Worm (Caenorhabditis elegans): Measurements from ENCODE around the gene C49C3.8.

Gene C49C3.8

DNA sequence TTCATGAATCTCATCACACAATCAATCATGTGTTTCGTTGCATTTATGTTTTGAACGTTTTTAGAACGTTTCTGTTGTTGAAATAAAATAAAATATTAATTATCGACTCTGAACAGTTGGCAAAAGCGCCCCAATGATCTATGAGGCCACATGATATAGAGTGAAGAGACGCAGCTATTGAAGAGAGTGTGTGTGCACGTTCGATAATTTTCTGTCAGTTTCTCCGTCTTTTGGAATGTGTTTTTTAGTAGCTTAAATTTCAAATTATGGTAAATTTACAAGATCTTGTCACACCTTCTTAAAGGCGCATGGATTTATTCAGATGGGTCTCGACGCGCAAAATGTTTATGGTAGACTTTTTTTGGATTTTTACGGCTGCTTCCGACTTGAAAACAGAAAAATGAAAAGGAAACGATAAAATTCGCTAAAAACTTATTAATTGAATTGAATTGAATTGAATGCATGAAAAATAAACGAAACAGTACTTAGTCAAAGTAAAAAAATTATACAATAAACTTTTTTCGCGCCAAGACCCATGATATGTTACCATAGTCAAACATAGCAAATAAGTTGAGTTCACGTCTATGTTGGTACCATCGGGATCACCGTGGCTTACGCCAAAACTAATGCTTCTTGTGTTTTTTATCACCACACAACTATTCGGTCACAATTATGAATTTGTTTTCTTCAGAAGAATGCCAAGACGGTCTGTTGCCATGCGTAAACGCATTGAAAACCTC is 1.3 kb upstream of the C49C3.8 start, which contains the start of gene C49C3.15 (continued):
- TF ChIP-seq alr-1 (tag; optimal IDR thresholded peaks at IDR 0.05; ENCODE audit: borderline replicate concordance) (no peak), pqm-1 (tag; optimal IDR thresholded peaks at IDR 0.05) (no peak), fkh-8 (tag; optimal IDR thresholded peaks at IDR 0.05) (no peak), rnt-1 (tag; optimal IDR thresholded peaks at IDR 0.05) (peak; percentile 14), efl-1 (optimal IDR thresholded peaks at IDR 0.05) (peak; percentile 15 to 42), efl-1 (GFP tag; optimal IDR thresholded peaks at IDR 0.05 in 1 of 2) (peak; percentile 12 to 86), nhr-28 (tag; optimal IDR thresholded peaks at IDR 0.05) (no peak), nhr-20 (tag; optimal IDR thresholded peaks at IDR 0.05) (no peak), unc-86 (tag; optimal IDR thresholded peaks at IDR 0.05) (no peak), unc-130 (tag; optimal IDR thresholded peaks at IDR 0.05) (no peak), nhr-76 (tag; optimal IDR thresholded peaks at IDR 0.05) (no peak), dsc-1 (tag; optimal IDR thresholded peaks at IDR 0.05) (no peak), nhr-85 (tag) (no peak)

- TF ChIP-seq lin-14 (GFP tag; optimal IDR thresholded peaks at IDR 0.05), result no peak
- TF ChIP-seq jun-1 (tag; optimal IDR thresholded peaks at IDR 0.05), result peak; percentile 76
- TF ChIP-seq ceh-88 (GFP tag; IDR thresholded peaks at IDR 0.05), result no peak
- TF ChIP-seq lin-13 (GFP tag; optimal IDR thresholded peaks at IDR 0.05), result no peak
- no peak for TF ChIP-seq F16B12.6 (tag; optimal IDR thresholded peaks at IDR 0.05)
- no peak for TF ChIP-seq unc-62 (GFP tag; optimal IDR thresholded peaks at IDR 0.05)
- TF ChIP-seq elt-2 (tag; optimal IDR thresholded peaks at IDR 0.05), result peak; percentile 87
- no peak for TF ChIP-seq lin-35 (GFP tag; optimal IDR thresholded peaks at IDR 0.05)
- TF ChIP-seq mef-2 (tag; optimal IDR thresholded peaks at IDR 0.05), result no peak
- TF ChIP-seq fos-1 (tag; optimal IDR thresholded peaks at IDR 0.05), result no peak
- TF ChIP-seq unc-86 (tag; optimal IDR thresholded peaks at IDR 0.05), result no peak
- no peak for TF ChIP-seq nhr-11 (tag; optimal IDR thresholded peaks at IDR 0.05)
- TF ChIP-seq tlp-1 (tag; optimal IDR thresholded peaks at IDR 0.05), result peak; percentile 14
- peak; percentile 23 for TF ChIP-seq pqm-1 (tag; optimal IDR thresholded peaks at IDR 0.05)
- no peak for TF ChIP-seq nhr-76 (tag; optimal IDR thresholded peaks at IDR 0.05)
Observed at ce11 chrIV:17338920-17339510, 4.0 kb downstream of the C49C3.8 start, which contains the start of gene C49C3.10. Gene C49C3.10, minus strand, starts transcription at chrIV:17338970.

ce11 chrIV:17341033-17341432 is 6.0 kb downstream of the C49C3.8 start:
- TF ChIP-seq nhr-12 (tag; optimal IDR thresholded peaks at IDR 0.05) (no peak), hlh-17 (GFP tag; optimal IDR thresholded peaks at IDR 0.05; ENCODE audit: borderline replicate concordance) (no peak), unc-86 (tag; optimal IDR thresholded peaks at IDR 0.05) (no peak), efl-3 (GFP tag; optimal IDR thresholded peaks at IDR 0.05) (no peak), grh-1 (GFP tag; IDR thresholded peaks at IDR 0.05) (no peak), ceh-88 (GFP tag; IDR thresholded peaks at IDR 0.05) (no peak), mef-2 (tag; optimal IDR thresholded peaks at IDR 0.05) (no peak)

DNA sequence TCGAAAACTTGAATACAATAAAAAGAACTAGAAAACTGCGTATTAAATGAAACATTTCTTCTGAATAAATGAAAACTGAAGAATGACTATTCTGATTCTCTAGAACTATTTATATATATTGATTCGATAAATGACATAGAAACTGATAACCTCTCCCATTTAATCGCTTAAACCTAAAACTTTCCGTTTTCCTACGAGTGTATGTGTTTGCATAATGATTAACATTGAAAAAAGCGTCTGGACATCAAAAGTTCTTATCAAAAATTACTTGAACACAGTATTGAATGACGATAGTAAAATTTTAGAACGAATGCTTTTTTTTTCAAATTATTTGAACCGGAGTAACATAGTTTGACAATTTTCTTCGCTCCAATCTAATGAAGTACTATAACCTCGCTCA is 7.2 kb downstream of the C49C3.8 start, which contains the start of gene C49C3.9:
TSS of gene C49C3.9 (minus strand) at position 136 of the 400 bp plus-strand sequence.
- TF ChIP-seq ceh-8 (GFP tag; optimal IDR thresholded peaks at IDR 0.05) (no peak), Y116A8C.19 (tag; optimal IDR thresholded peaks at IDR 0.05; ENCODE audit: borderline replicate concordance) (no peak), ceh-82 (tag; optimal IDR thresholded peaks at IDR 0.05) (no peak), alr-1 (tag; optimal IDR thresholded peaks at IDR 0.05; ENCODE audit: borderline replicate concordance) (no peak), elt-2 (tag; optimal IDR thresholded peaks at IDR 0.05) (peak; percentile 85), lin-13 (GFP tag; optimal IDR thresholded peaks at IDR 0.05) (no peak), pqm-1 (tag; optimal IDR thresholded peaks at IDR 0.05) (peak; percentile 21)

DNA sequence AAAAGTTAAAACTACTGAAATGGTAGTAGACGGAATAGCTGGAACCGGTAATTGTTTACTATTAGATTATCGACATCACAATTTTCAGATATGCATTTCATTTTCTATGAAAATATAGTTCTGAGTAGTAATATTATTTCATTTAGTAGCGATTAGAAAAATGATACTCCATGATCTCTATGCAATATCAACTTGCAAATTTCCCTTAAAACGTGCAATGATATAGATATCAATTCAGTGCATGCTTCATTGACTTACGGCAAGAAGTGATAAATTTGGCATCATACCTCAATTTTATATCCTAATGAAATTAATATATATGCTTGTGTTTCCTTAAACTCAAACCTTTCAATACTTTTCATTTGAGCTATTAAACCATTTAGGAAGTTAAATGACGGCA is 7.7 kb downstream of the C49C3.8 start, which contains the start of gene C49C3.21:
TSS of gene C49C3.21 (plus strand) at position 301 of the 400 bp plus-strand sequence.
- no peak for TF ChIP-seq snpc-4 (tag; optimal IDR thresholded peaks at IDR 0.05)
- TF ChIP-seq aha-1 (tag; optimal IDR thresholded peaks at IDR 0.05), result no peak
- TF ChIP-seq pax-3 (tag; optimal IDR thresholded peaks at IDR 0.05), result no peak
- TF ChIP-seq unc-62 (GFP tag; optimal IDR thresholded peaks at IDR 0.05), result no peak
- no peak for TF ChIP-seq ces-1 (GFP tag; optimal IDR thresholded peaks at IDR 0.05)
- TF ChIP-seq grh-1 (GFP tag; IDR thresholded peaks at IDR 0.05), result no peak
- TF ChIP-seq egl-13 (tag; optimal IDR thresholded peaks at IDR 0.05), result no peak
- TF ChIP-seq sptf-1 (tag; optimal IDR thresholded peaks at IDR 0.05), result no peak
- TF ChIP-seq efl-3 (GFP tag; optimal IDR thresholded peaks at IDR 0.05), result no peak
- TF ChIP-seq lsy-2 (tag; optimal IDR thresholded peaks at IDR 0.05), result no peak
- no peak for TF ChIP-seq mdl-1 (tag; optimal IDR thresholded peaks at IDR 0.05)
- no peak for TF ChIP-seq xbp-1 (tag; optimal IDR thresholded peaks at IDR 0.05)
- no peak for TF ChIP-seq C34B4.2 (tag; optimal IDR thresholded peaks at IDR 0.05)
